Worm (Caenorhabditis elegans) whole organism, L4/young adult: ENCODE measurements around the gene acs-22.

ENCODE experiments used
- W03F9.2 ChIP-seq: fragments of 150-350 bp; optimal IDR thresholded peaks from 2 replicates; lab custom pipeline; 2014; ENCODE audit warnings: missing biosample characterization, missing genetic modification characterization
- him-1 ChIP-seq: sonication (generic microtip); optimal IDR thresholded peaks from 2 replicates; lab custom pipeline; 2016; ENCODE audit warnings: missing genotype, missing genetic modification reagents, missing genetic modification characterization, missing compliant biosample characterization

DNA sequence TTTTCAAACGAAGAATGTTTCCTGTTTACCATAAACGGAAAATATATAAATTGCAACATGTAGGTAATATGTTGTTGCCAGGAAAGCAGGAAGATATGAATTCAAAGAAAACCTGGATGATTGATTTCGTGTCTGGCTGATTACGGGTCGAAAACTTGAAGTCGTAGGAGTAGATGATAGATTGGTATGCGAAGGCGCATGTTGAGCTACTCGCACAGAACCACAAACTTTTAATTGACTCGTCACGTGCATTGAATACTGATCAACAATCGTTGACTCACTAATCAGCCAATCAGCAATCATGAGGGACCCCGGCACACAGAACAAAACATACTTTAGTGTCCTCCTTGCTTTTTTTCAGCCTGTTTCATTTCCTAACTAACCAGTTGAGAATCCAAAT lies 9.8 kb upstream of the acs-22 start:
- TF ChIP-seq W03F9.2 (no peak), him-1 (tag; lab: Kevin White, UChicago) (no peak)
